Fruit fly (Drosophila melanogaster): Measurements from ENCODE around the gene CG14011.

Gene CG14011

DNA sequence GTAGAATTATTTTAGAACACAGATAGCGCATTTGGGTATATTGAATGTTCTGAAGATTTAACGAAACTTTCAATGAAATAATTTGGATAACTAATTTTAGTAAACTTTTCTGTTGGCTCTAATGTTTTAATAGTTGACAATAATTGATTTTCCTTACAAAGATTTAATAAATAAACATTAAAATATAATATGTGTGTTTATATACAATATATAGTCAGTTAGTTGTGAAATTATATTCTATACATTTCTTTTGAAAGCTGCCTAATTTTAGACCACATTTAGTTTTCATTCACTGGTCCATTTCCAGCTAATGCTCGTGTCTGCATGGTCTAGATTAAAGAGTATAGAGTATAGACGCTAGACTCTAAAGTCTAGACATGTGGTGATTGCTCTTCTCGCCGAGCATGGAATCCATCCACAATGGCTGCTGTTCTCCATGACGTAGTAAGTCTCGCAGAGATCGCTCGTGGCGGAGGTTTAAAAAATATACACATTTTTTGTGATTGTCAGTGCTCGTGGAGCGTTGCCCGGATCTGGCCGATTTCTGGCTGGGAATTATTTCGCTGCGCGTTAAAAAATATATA, 22.0 kb downstream of the CG14011 start, which contains the start of gene GluRIIB (continued):
- TF ChIP-seq lab (GFP tag; optimal IDR thresholded peaks at IDR 0.05), result no peak
- TF ChIP-seq Hr78 (GFP tag; optimal IDR thresholded peaks at IDR 0.05), result no peak
- no peak for TF ChIP-seq CG8089 (GFP tag; optimal IDR thresholded peaks at IDR 0.05)
- TF ChIP-seq D19A (tag; optimal IDR thresholded peaks at IDR 0.05), result peak; percentile 94
- no peak for TF ChIP-seq Neu2 (GFP tag; optimal IDR thresholded peaks at IDR 0.05; ENCODE audit: borderline replicate concordance)
- TF ChIP-seq D (optimal IDR thresholded peaks at IDR 0.05), result no peak
- no peak for TF ChIP-seq D (GFP tag; optimal IDR thresholded peaks at IDR 0.05)
- no peak for TF ChIP-seq ken (GFP tag; IDR thresholded peaks at IDR 0.05)
- no peak for TF ChIP-seq CG11093 (GFP tag; IDR thresholded peaks at IDR 0.05)
- no peak for TF ChIP-seq CG12659 (GFP tag; optimal IDR thresholded peaks at IDR 0.05)
- no peak for TF ChIP-seq h (optimal IDR thresholded peaks at IDR 0.05)
- no peak for TF ChIP-seq NC2β (GFP tag; optimal IDR thresholded peaks at IDR 0.05)
- TF ChIP-seq Sox102F (GFP tag; optimal IDR thresholded peaks at IDR 0.05), result peak; percentile 43
- TF ChIP-seq CG17829 (tag; optimal IDR thresholded peaks at IDR 0.05), result peak; percentile 8
- TF ChIP-seq CG17186 (GFP tag; optimal IDR thresholded peaks at IDR 0.05), result no peak
- TF ChIP-seq otp (GFP tag; IDR thresholded peaks at IDR 0.05), result no peak
- TF ChIP-seq sens (GFP tag), result no peak
- TF ChIP-seq CG16779 (GFP tag; IDR thresholded peaks at IDR 0.05), result no peak
- TF ChIP-seq sob (GFP tag; IDR thresholded peaks at IDR 0.05), result no peak
- no peak for TF ChIP-seq CG30403 (GFP tag; optimal IDR thresholded peaks at IDR 0.05)
- no peak for TF ChIP-seq CG9215 (GFP tag; IDR thresholded peaks at IDR 0.05)
- peak; percentile 4; the same call in 1 of the 2 replicates for TF ChIP-seq CG31441 (GFP tag; IDR thresholded peaks at IDR 0.05)

DNA sequence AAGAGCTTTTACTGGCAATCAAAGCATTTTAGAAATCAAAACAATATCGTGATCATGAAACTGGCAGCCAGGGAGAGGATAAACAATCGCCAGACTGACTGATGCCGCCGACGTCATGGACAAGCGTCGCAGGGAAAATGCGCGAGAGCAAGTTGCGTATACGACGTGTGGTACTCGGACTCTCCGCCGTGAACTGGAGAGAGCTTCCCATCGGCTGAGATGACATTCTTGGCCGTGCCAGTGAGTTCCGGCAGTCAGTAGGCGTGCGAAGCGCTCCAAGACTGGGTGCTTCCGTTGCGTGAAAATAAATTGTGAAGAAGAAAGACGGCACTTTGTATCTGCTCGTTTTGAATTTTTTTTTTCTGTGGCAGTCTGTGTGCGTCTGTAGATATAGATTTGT, 26.1 kb downstream of the CG14011 start, which contains the start of gene GluRIIA:
Gene GluRIIA, plus strand, starts transcription at position 255 of the 400 bp plus-strand sequence.
- no peak for TF ChIP-seq Gug (GFP tag; IDR thresholded peaks at IDR 0.05)
- TF ChIP-seq Ets65A (GFP tag), result peak; percentile 64
- no peak for TF ChIP-seq CG1603 (tag; optimal IDR thresholded peaks at IDR 0.05)
- 0 out of 4 replicates have a peak, but pooled peaks have one; percentile 42 for TF ChIP-seq chinmo (GFP tag; IDR thresholded peaks at IDR 0.05; ENCODE audit: partially characterized antibody)
- no peak for TF ChIP-seq CG15696 (tag; optimal IDR thresholded peaks at IDR 0.05)
- no peak for TF ChIP-seq Antp (GFP tag; optimal IDR thresholded peaks at IDR 0.05)
- TF ChIP-seq CG15479 (GFP tag; optimal IDR thresholded peaks at IDR 0.05), result no peak
- TF ChIP-seq CG14050 (GFP tag; IDR thresholded peaks at IDR 0.05), result no peak
- TF ChIP-seq bowl (GFP tag; IDR thresholded peaks at IDR 0.05), result no peak
- peak; percentile 54 for TF ChIP-seq sd (tag; optimal IDR thresholded peaks at IDR 0.05)
- no peak for TF ChIP-seq CG5245 (GFP tag; optimal IDR thresholded peaks at IDR 0.05)
- no peak for TF ChIP-seq tio (GFP tag; optimal IDR thresholded peaks at IDR 0.05)
- TF ChIP-seq CG17328 (GFP tag; IDR thresholded peaks at IDR 0.05), result no peak
- no peak for TF ChIP-seq so (GFP tag; IDR thresholded peaks at IDR 0.05)
- TF ChIP-seq repo (GFP tag; optimal IDR thresholded peaks at IDR 0.05), result no peak
- TF ChIP-seq CG18011 (GFP tag; optimal IDR thresholded peaks at IDR 0.05), result no peak
- TF ChIP-seq CG10959 (GFP tag; IDR thresholded peaks at IDR 0.05), result no peak
- no peak for TF ChIP-seq CG11093 (GFP tag; IDR thresholded peaks at IDR 0.05)
- no peak for TF ChIP-seq CG1024 (GFP tag; IDR thresholded peaks at IDR 0.05)
- no peak for TF ChIP-seq CG2712 (tag; optimal IDR thresholded peaks at IDR 0.05)
- no peak for TF ChIP-seq CG8924 (tag; optimal IDR thresholded peaks at IDR 0.05)
- peak; percentile 58; the same call in 1 of the 2 replicates for TF ChIP-seq CG7372 (GFP tag; IDR thresholded peaks at IDR 0.05)
- TF ChIP-seq Med (GFP tag), result peak; percentile 70
- TF ChIP-seq CG3847 (GFP tag; IDR thresholded peaks at IDR 0.05), result no peak
- TF ChIP-seq cwo (GFP tag; optimal IDR thresholded peaks at IDR 0.05), result no peak
- no peak for TF ChIP-seq CG10274 (GFP tag; optimal IDR thresholded peaks at IDR 0.05)
- TF ChIP-seq eve (GFP tag; optimal IDR thresholded peaks at IDR 0.05), result no peak
- no peak for TF ChIP-seq CG34224 (GFP tag; IDR thresholded peaks at IDR 0.05; ENCODE audit: partially characterized antibody)
- TF ChIP-seq CG15601 (tag; optimal IDR thresholded peaks at IDR 0.05), result no peak
- TF ChIP-seq CG17186 (GFP tag; optimal IDR thresholded peaks at IDR 0.05), result no peak
- no peak for TF ChIP-seq CG12155 (GFP tag; optimal IDR thresholded peaks at IDR 0.05)
- no peak for TF ChIP-seq CG6654 (GFP tag; optimal IDR thresholded peaks at IDR 0.05)
